1 fruit fly cellular context compared by ENCODE assay signal in genomic region chr3L:11348971-11349907, dm6.
TF ChIP-seq lines count a peak whose summit lies in the region.

No protein-coding gene starts in this region.

TF ChIP-seq in whole organism, embryonic, 481 proteins besides CTCF, POLR2A, EP300 and RAD21 (continued from another document and continues in another):
- TF ChIP-seq CG3726 (GFP tag; IDR thresholded peaks at IDR 0.05; lab: Robert Waterston, UW) (peak; percentile 85), vfl (GFP tag; optimal IDR thresholded peaks at IDR 0.05; lab: Kevin White, UChicago) (no peak), z (GFP tag; IDR thresholded peaks at IDR 0.05; lab: Robert Waterston, UW) (no peak), CG14965 (GFP tag; optimal IDR thresholded peaks at IDR 0.05; lab: Kevin White, UChicago; ENCODE audit: borderline replicate concordance) (no peak), Dek (tag; optimal IDR thresholded peaks at IDR 0.05; lab: Kevin White, UChicago) (peak; percentile 93), gsb (GFP tag; IDR thresholded peaks at IDR 0.05; lab: Robert Waterston, UW) (peak; percentile 86), CG11695 (GFP tag; IDR thresholded peaks at IDR 0.05; lab: Robert Waterston, UW) (peak; percentile 97), Dad (GFP tag; optimal IDR thresholded peaks at IDR 0.05; lab: Kevin White, UChicago) (no peak), CG1792 (GFP tag; optimal IDR thresholded peaks at IDR 0.05; lab: Kevin White, UChicago) (no peak), CG7928 (GFP tag; optimal IDR thresholded peaks at IDR 0.05; lab: Kevin White, UChicago) (peak; percentile 52), CG11093 (GFP tag; IDR thresholded peaks at IDR 0.05; lab: Robert Waterston, UW) (peak; percentile 75; the same call in 1 of the 3 replicates), Poxn (GFP tag; IDR thresholded peaks at IDR 0.05; lab: Robert Waterston, UW) (0 out of 2 replicates have a peak, but pooled peaks have one; percentile 62), CG32772 (GFP tag; IDR thresholded peaks at IDR 0.05; lab: Robert Waterston, UW) (peak; percentile 77), Optix (GFP tag; IDR thresholded peaks at IDR 0.05; lab: Robert Waterston, UW) (peak; percentile 44; the same call in 1 of the 3 replicates), CG16863 (GFP tag; optimal IDR thresholded peaks at IDR 0.05; lab: Kevin White, UChicago) (no peak), CG16815 (GFP tag; optimal IDR thresholded peaks at IDR 0.05; lab: Kevin White, UChicago) (peak; percentile 75), trem (tag; optimal IDR thresholded peaks at IDR 0.05; lab: Kevin White, UChicago) (peak; percentile 40), Dref (GFP tag; IDR thresholded peaks at IDR 0.05; lab: Robert Waterston, UW) (no peak), zfh1 (GFP tag; IDR thresholded peaks at IDR 0.05; lab: Robert Waterston, UW) (peak; percentile 88), CG31365 (tag; optimal IDR thresholded peaks at IDR 0.05; lab: Kevin White, UChicago) (no peak), Ssrp (tag; optimal IDR thresholded peaks at IDR 0.05; lab: Kevin White, UChicago) (peak; percentile 91), stc (GFP tag; IDR thresholded peaks at IDR 0.05; lab: Robert Waterston, UW) (peak; percentile 94), unpg (GFP tag; optimal IDR thresholded peaks at IDR 0.05; lab: Kevin White, UChicago) (peak; percentile 93), CG13296 (GFP tag; optimal IDR thresholded peaks at IDR 0.05; lab: Kevin White, UChicago) (peak; percentile 91), Dll (GFP tag; IDR thresholded peaks at IDR 0.05; lab: Robert Waterston, UW; ENCODE audit: partially characterized antibody) (no peak), sc (optimal IDR thresholded peaks at IDR 0.05; lab: Kevin White, UChicago) (no peak), sc (GFP tag; optimal IDR thresholded peaks at IDR 0.05; lab: Kevin White, UChicago) (peak; percentile 64), sima (GFP tag; optimal IDR thresholded peaks at IDR 0.05; lab: Kevin White, UChicago) (no peak), tgo (GFP tag; IDR thresholded peaks at IDR 0.05; lab: Robert Waterston, UW) (peak; percentile 93), CG7987 (GFP tag; optimal IDR thresholded peaks at IDR 0.05; lab: Kevin White, UChicago) (peak; percentile 98), dimm (GFP tag; IDR thresholded peaks at IDR 0.05; lab: Robert Waterston, UW) (peak; percentile 82), Oaz (GFP tag; IDR thresholded peaks at IDR 0.05; lab: Robert Waterston, UW) (peak; percentile 71), chif (GFP tag; optimal IDR thresholded peaks at IDR 0.05; lab: Kevin White, UChicago) (peak in 1 of 2 experiments; percentile 13), Hr51 (GFP tag; optimal IDR thresholded peaks at IDR 0.05; lab: Kevin White, UChicago) (peak in 1 of 2 experiments; percentile 97), CG10147 (GFP tag; optimal IDR thresholded peaks at IDR 0.05; lab: Kevin White, UChicago) (peak; percentile 87), E2f1 (GFP tag; IDR thresholded peaks at IDR 0.05; lab: Robert Waterston, UW) (peak; percentile 88), danr (GFP tag; IDR thresholded peaks at IDR 0.05; lab: Robert Waterston, UW) (peak; percentile 86), CG8281 (tag; optimal IDR thresholded peaks at IDR 0.05; lab: Kevin White, UChicago) (peak; percentile 56), exex (tag; optimal IDR thresholded peaks at IDR 0.05; lab: Kevin White, UChicago) (peak; percentile 70), gcm2 (GFP tag; optimal IDR thresholded peaks at IDR 0.05; lab: Kevin White, UChicago) (peak; percentile 33), CG18476 (GFP tag; optimal IDR thresholded peaks at IDR 0.05; lab: Kevin White, UChicago) (peak; percentile 47), gem (tag; optimal IDR thresholded peaks at IDR 0.05; lab: Kevin White, UChicago) (peak; percentile 96), az2 (GFP tag; optimal IDR thresholded peaks at IDR 0.05; lab: Kevin White, UChicago) (peak; percentile 65), Stat92E (GFP tag; optimal IDR thresholded peaks at IDR 0.05; lab: Kevin White, UChicago) (no peak), amos (GFP tag; IDR thresholded peaks at IDR 0.05; lab: Robert Waterston, UW; ENCODE audit: partially characterized antibody) (no peak; the same call in 1 of the 2 replicates), CG13123 (GFP tag; optimal IDR thresholded peaks at IDR 0.05; lab: Kevin White, UChicago) (peak; percentile 55), BEAF-32 (GFP tag; optimal IDR thresholded peaks at IDR 0.05; lab: Kevin White, UChicago) (peak; percentile 35), pfk (GFP tag; optimal IDR thresholded peaks at IDR 0.05; lab: Kevin White, UChicago) (peak; percentile 3), HmgZ (tag; optimal IDR thresholded peaks at IDR 0.05; lab: Kevin White, UChicago) (peak; percentile 63), CG5180 (GFP tag; optimal IDR thresholded peaks at IDR 0.05; lab: Kevin White, UChicago) (peak; percentile 81), gcm (GFP tag; optimal IDR thresholded peaks at IDR 0.05; lab: Kevin White, UChicago) (peak; percentile 85), abd-A (tag; optimal IDR thresholded peaks at IDR 0.05; lab: Kevin White, UChicago) (peak; percentile 37), vnd (GFP tag; IDR thresholded peaks at IDR 0.05; lab: Robert Waterston, UW; ENCODE audit: partially characterized antibody) (no peak), Max (GFP tag; optimal IDR thresholded peaks at IDR 0.05; lab: Kevin White, UChicago) (peak; percentile 31), CG31224 (GFP tag; IDR thresholded peaks at IDR 0.05; lab: Robert Waterston, UW) (peak; percentile 83), Mad (GFP tag; optimal IDR thresholded peaks at IDR 0.05; lab: Kevin White, UChicago) (peak; percentile 16), en (GFP tag; optimal IDR thresholded peaks at IDR 0.05; lab: Kevin White, UChicago) (no peak), lab (GFP tag; optimal IDR thresholded peaks at IDR 0.05; lab: Kevin White, UChicago) (peak; percentile 90), CG15269 (tag; optimal IDR thresholded peaks at IDR 0.05; lab: Kevin White, UChicago) (peak; percentile 96), ems (GFP tag; optimal IDR thresholded peaks at IDR 0.05; lab: Kevin White, UChicago) (no peak), Doc3 (GFP tag; IDR thresholded peaks at IDR 0.05; lab: Robert Waterston, UW; ENCODE audit: partially characterized antibody) (no peak), fru (optimal IDR thresholded peaks at IDR 0.05; lab: Kevin White, UChicago) (no peak), Nf-YC (tag; optimal IDR thresholded peaks at IDR 0.05; lab: Kevin White, UChicago) (peak; percentile 52), Jarid2 (GFP tag; optimal IDR thresholded peaks at IDR 0.05; lab: Kevin White, UChicago) (peak; percentile 75), crc (GFP tag; optimal IDR thresholded peaks at IDR 0.05; lab: Kevin White, UChicago) (no peak), CG2875 (GFP tag; optimal IDR thresholded peaks at IDR 0.05; lab: Kevin White, UChicago) (peak; percentile 68), CG2116 (GFP tag; optimal IDR thresholded peaks at IDR 0.05; lab: Kevin White, UChicago) (peak; percentile 41), CG4360 (GFP tag; IDR thresholded peaks at IDR 0.05; lab: Robert Waterston, UW) (0 out of 2 replicates have a peak, but pooled peaks have one; percentile 29), CG12942 (GFP tag; optimal IDR thresholded peaks at IDR 0.05; lab: Kevin White, UChicago) (peak; percentile 25), Ets65A (GFP tag; lab: Kevin White, UChicago) (no peak), zf30C (GFP tag; optimal IDR thresholded peaks at IDR 0.05; lab: Kevin White, UChicago) (no peak), Aef1 (GFP tag; IDR thresholded peaks at IDR 0.05; lab: Robert Waterston, UW) (peak; percentile 82), dysf (GFP tag; IDR thresholded peaks at IDR 0.05; lab: Robert Waterston, UW) (peak; percentile 95), br (optimal IDR thresholded peaks at IDR 0.05; lab: Kevin White, UChicago) (no peak), CG2120 (GFP tag; optimal IDR thresholded peaks at IDR 0.05; lab: Kevin White, UChicago) (peak; percentile 56), Awh (GFP tag; IDR thresholded peaks at IDR 0.05; lab: Robert Waterston, UW) (peak; percentile 85), Dip3 (GFP tag; optimal IDR thresholded peaks at IDR 0.05; lab: Kevin White, UChicago) (no peak), CG8478 (optimal IDR thresholded peaks at IDR 0.05; lab: Kevin White, UChicago) (no peak), HLH54F (GFP tag; optimal IDR thresholded peaks at IDR 0.05; lab: Kevin White, UChicago) (no peak), sna (GFP tag; IDR thresholded peaks at IDR 0.05; lab: Robert Waterston, UW; ENCODE audit: partially characterized antibody) (no peak), Pdp1 (GFP tag; optimal IDR thresholded peaks at IDR 0.05; lab: Kevin White, UChicago) (no peak), CG17385 (GFP tag; optimal IDR thresholded peaks at IDR 0.05; lab: Kevin White, UChicago) (peak; percentile 88), D19A (tag; optimal IDR thresholded peaks at IDR 0.05; lab: Kevin White, UChicago) (peak; percentile 74), Dbx (GFP tag; IDR thresholded peaks at IDR 0.05; lab: Robert Waterston, UW) (peak; percentile 83), NfI (GFP tag; optimal IDR thresholded peaks at IDR 0.05; lab: Kevin White, UChicago) (peak; percentile 90), MTF-1 (GFP tag; optimal IDR thresholded peaks at IDR 0.05; lab: Kevin White, UChicago; ENCODE audit: borderline replicate concordance) (peak; percentile 23), sens (GFP tag; lab: Kevin White, UChicago) (peak; percentile 64), CHES-1-like (GFP tag; optimal IDR thresholded peaks at IDR 0.05; lab: Kevin White, UChicago) (no peak), CG6791 (GFP tag; IDR thresholded peaks at IDR 0.05; lab: Robert Waterston, UW; ENCODE audit: partially characterized antibody) (no peak), cwo (GFP tag; optimal IDR thresholded peaks at IDR 0.05; lab: Kevin White, UChicago) (peak; percentile 88), run (tag; optimal IDR thresholded peaks at IDR 0.05; lab: Kevin White, UChicago) (peak; percentile 90), dan (GFP tag; IDR thresholded peaks at IDR 0.05; lab: Robert Waterston, UW) (no peak), CG11560 (tag; IDR thresholded peaks at IDR 0.05; lab: Robert Waterston, UW) (peak; percentile 67), CG11504 (tag; optimal IDR thresholded peaks at IDR 0.05; lab: Kevin White, UChicago) (peak; percentile 93), Bgb (GFP tag; IDR thresholded peaks at IDR 0.05; lab: Robert Waterston, UW; ENCODE audit: partially characterized antibody) (no peak), Abd-B (GFP tag; optimal IDR thresholded peaks at IDR 0.05; lab: Kevin White, UChicago) (peak; percentile 65), TFAM (GFP tag; optimal IDR thresholded peaks at IDR 0.05; lab: Kevin White, UChicago) (no peak), Gug (GFP tag; IDR thresholded peaks at IDR 0.05; lab: Robert Waterston, UW) (no peak; the same call in 3 of the 4 replicates), CG10366 (GFP tag; IDR thresholded peaks at IDR 0.05; lab: Robert Waterston, UW) (peak; percentile 90), H15 (GFP tag; IDR thresholded peaks at IDR 0.05; lab: Robert Waterston, UW) (peak; percentile 89), Atf6 (GFP tag; IDR thresholded peaks at IDR 0.05; lab: Robert Waterston, UW) (peak; percentile 95), ro (GFP tag; IDR thresholded peaks at IDR 0.05; lab: Robert Waterston, UW) (peak; percentile 62; the same call in 1 of the 2 replicates), ERR (GFP tag; optimal IDR thresholded peaks at IDR 0.05; lab: Kevin White, UChicago) (no peak), scrt (GFP tag; optimal IDR thresholded peaks at IDR 0.05; lab: Kevin White, UChicago) (peak; percentile 88), CG2199 (GFP tag; IDR thresholded peaks at IDR 0.05; lab: Robert Waterston, UW) (no peak), CG14014 (GFP tag; IDR thresholded peaks at IDR 0.05; lab: Robert Waterston, UW) (peak; percentile 93), eyg (GFP tag; optimal IDR thresholded peaks at IDR 0.05; lab: Kevin White, UChicago) (no peak), CG30403 (GFP tag; optimal IDR thresholded peaks at IDR 0.05; lab: Kevin White, UChicago) (peak; percentile 70), Sox100B (GFP tag; optimal IDR thresholded peaks at IDR 0.05; lab: Kevin White, UChicago) (peak; percentile 90), dmrt99B (tag; optimal IDR thresholded peaks at IDR 0.05; lab: Kevin White, UChicago) (peak; percentile 92), eve (GFP tag; optimal IDR thresholded peaks at IDR 0.05; lab: Kevin White, UChicago) (peak in 1 of 2 experiments; percentile 73), CG7357 (GFP tag; IDR thresholded peaks at IDR 0.05; lab: Robert Waterston, UW) (peak; percentile 84), CG13894 (tag; optimal IDR thresholded peaks at IDR 0.05; lab: Kevin White, UChicago) (peak; percentile 95), gsb-n (tag; optimal IDR thresholded peaks at IDR 0.05; lab: Kevin White, UChicago) (peak; percentile 77), hb (GFP tag; IDR thresholded peaks at IDR 0.05; lab: Robert Waterston, UW; ENCODE audit: partially characterized antibody) (no peak), psq (GFP tag; optimal IDR thresholded peaks at IDR 0.05; lab: Kevin White, UChicago) (peak; percentile 48), her (GFP tag; optimal IDR thresholded peaks at IDR 0.05; lab: Kevin White, UChicago) (no peak), CG7556 (GFP tag; optimal IDR thresholded peaks at IDR 0.05; lab: Kevin White, UChicago) (peak; percentile 93), CG13775 (GFP tag; optimal IDR thresholded peaks at IDR 0.05; lab: Kevin White, UChicago) (peak; percentile 84), knrl (GFP tag; IDR thresholded peaks at IDR 0.05; lab: Robert Waterston, UW; ENCODE audit: partially characterized antibody) (0 out of 3 replicates have a peak, but pooled peaks have one; percentile 13), ssp (GFP tag; IDR thresholded peaks at IDR 0.05; lab: Robert Waterston, UW) (peak; percentile 76), CG3065 (GFP tag; optimal IDR thresholded peaks at IDR 0.05; lab: Kevin White, UChicago) (no peak), Eip74EF (GFP tag; optimal IDR thresholded peaks at IDR 0.05; lab: Kevin White, UChicago) (peak in 1 of 2 experiments; percentile 85), Hsf (GFP tag; optimal IDR thresholded peaks at IDR 0.05; lab: Kevin White, UChicago) (peak; percentile 33), NC2α (GFP tag; optimal IDR thresholded peaks at IDR 0.05; lab: Kevin White, UChicago) (no peak), pros (GFP tag; optimal IDR thresholded peaks at IDR 0.05; lab: Kevin White, UChicago) (no peak), seq (GFP tag; IDR thresholded peaks at IDR 0.05; lab: Robert Waterston, UW) (peak; percentile 96), Vsx1 (GFP tag; optimal IDR thresholded peaks at IDR 0.05; lab: Kevin White, UChicago) (peak; percentile 90), CG17361 (GFP tag; IDR thresholded peaks at IDR 0.05; lab: Robert Waterston, UW) (peak; percentile 58; the same call in 2 of the 3 replicates), CG2712 (tag; optimal IDR thresholded peaks at IDR 0.05; lab: Kevin White, UChicago) (peak; percentile 86), CG3407 (GFP tag; optimal IDR thresholded peaks at IDR 0.05; lab: Kevin White, UChicago) (peak; percentile 56)
